Worm (Caenorhabditis elegans): ENCODE measurements around the gene lipl-5.

ce11 chrV:351787-352186 lies 33.8 kb upstream of the lipl-5 start:
- TF ChIP-seq him-1 (tag; optimal IDR thresholded peaks at IDR 0.05) (no peak), dao-5 (tag; optimal IDR thresholded peaks at IDR 0.05) (no peak)

Measured in whole organism, L4/young adult.